Worm (Caenorhabditis elegans) whole organism, L3 larva: Measurements from ENCODE around the gene D1025.1.

Experiments used
- ceh-82 ChIP-seq: fragments of 150-350 bp; optimal IDR thresholded peaks from 2 replicates; lab custom pipeline; 2014; ENCODE audit warnings: missing biosample characterization, missing genetic modification characterization
- elt-2 ChIP-seq: sonication (generic microtip); optimal IDR thresholded peaks from 2 replicates; lab custom pipeline; 2016; ENCODE audit warnings: missing genetic modification reagents, mild to moderate bottlenecking, missing genetic modification characterization, missing compliant biosample characterization
- fkh-10 ChIP-seq: sonication (generic microtip); optimal IDR thresholded peaks from 2 replicates; lab custom pipeline; 2017; ENCODE audit warnings: missing biosample characterization, missing genetic modification reagents, missing genetic modification characterization
- mdl-1 ChIP-seq: fragments of 150-350 bp; optimal IDR thresholded peaks from 2 replicates; lab custom pipeline; 2014; ENCODE audit warnings: missing biosample characterization, missing genetic modification characterization
- nhr-11 ChIP-seq: fragments of 150-350 bp; optimal IDR thresholded peaks from 2 replicates; lab custom pipeline; 2014; ENCODE audit warnings: missing biosample characterization, missing genetic modification characterization
- nhr-28 ChIP-seq: fragments of 150-350 bp; optimal IDR thresholded peaks from 2 replicates; lab custom pipeline; 2014; ENCODE audit warnings: missing biosample characterization, missing genetic modification characterization
- zag-1 ChIP-seq: fragments of 150-350 bp; optimal IDR thresholded peaks from 2 replicates; lab custom pipeline; 2014; ENCODE audit warnings: missing biosample characterization, missing genetic modification characterization
- ztf-11 ChIP-seq: fragments of 150-350 bp; optimal IDR thresholded peaks from 2 replicates; lab custom pipeline; 2014; ENCODE audit warnings: missing biosample characterization, missing genetic modification characterization

DNA sequence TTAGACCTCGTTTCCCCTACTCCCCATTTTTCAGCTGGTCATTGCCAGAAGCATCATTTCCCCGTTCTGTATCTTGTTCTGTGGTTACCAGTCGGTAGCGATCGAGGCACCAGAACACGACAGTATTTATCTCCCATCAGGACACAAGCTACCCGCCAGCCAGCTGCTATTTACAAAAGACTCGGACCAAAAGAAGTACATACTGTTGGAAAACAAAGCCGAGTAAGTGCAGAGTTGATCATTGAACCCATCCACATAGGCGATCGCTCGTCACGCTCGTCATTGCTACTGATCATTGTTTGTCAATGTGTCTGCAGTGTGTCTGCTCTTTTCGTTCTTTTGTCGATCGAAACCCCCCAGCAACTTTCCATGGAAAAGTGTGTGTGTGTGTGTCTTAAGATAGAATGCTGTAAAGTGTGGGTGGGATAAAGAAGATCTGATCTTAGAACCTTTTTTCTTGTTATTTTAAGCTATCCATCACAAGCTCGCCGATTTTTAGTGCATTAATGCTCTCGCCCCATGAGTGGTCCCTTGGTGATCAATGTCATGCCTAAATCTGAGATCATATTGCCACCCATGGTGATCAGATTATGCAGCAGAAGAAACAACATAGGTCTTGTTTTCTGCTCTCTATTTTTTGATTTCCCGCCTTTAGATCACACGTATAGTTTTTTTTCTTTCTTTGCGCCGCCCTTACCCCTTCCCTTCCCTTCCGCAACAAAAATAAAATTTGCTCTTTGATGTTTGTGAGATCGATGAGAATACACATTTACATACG is 39.1 kb downstream of the D1025.1 start:
- TF ChIP-seq nhr-11 (tag; lab: Kevin White, UChicago) = no peak
- TF ChIP-seq ceh-82 (tag; lab: Kevin White, UChicago) = no peak
- TF ChIP-seq nhr-28 (tag; lab: Kevin White, UChicago) = no peak
- no peak for TF ChIP-seq elt-2 (tag; lab: Kevin White, UChicago)
- TF ChIP-seq mdl-1 (tag; lab: Kevin White, UChicago) = no peak
- no peak for TF ChIP-seq zag-1
- TF ChIP-seq ztf-11 (tag; lab: Kevin White, UChicago) = no peak
- no peak for TF ChIP-seq fkh-10 (GFP tag; lab: Kevin White, UChicago)
